Fruit fly (Drosophila melanogaster) whole organism, adult: Measurements from ENCODE around the gene CG17145.

Source experiments
- CG11617 ChIP-seq: fragments of 200-800 bp; sonication (Bioruptor generic); optimal IDR thresholded peaks from 2 replicates; lab custom pipeline; 2017; ENCODE audit warnings: mild to moderate bottlenecking, missing biosample characterization, missing genetic modification reagents, missing genetic modification characterization
- CG12768 ChIP-seq: fragments of 200-800 bp; sonication (Bioruptor generic); optimal IDR thresholded peaks from 2 replicates; lab custom pipeline; 2017; ENCODE audit warnings: missing biosample characterization, missing genetic modification characterization, mild to moderate bottlenecking, moderate library complexity, missing genetic modification reagents
- CG14711 ChIP-seq: fragments of 200-800 bp; sonication (Bioruptor generic); optimal IDR thresholded peaks from 2 replicates; lab custom pipeline; 2018; ENCODE audit warnings: missing biosample characterization, mild to moderate bottlenecking, missing genetic modification characterization, moderate library complexity
- CG1620 ChIP-seq: fragments of 200-800 bp; sonication (Bioruptor generic); optimal IDR thresholded peaks from 2 replicates; lab custom pipeline; 2016; ENCODE audit warnings: missing biosample characterization, missing genetic modification characterization
- CG33017 ChIP-seq: fragments of 200-800 bp; sonication (Bioruptor generic); optimal IDR thresholded peaks from 2 replicates; lab custom pipeline; 2018; ENCODE audit warnings: missing biosample characterization, mild to moderate bottlenecking, missing genetic modification characterization, moderate library complexity
- CG5204 ChIP-seq: fragments of 200-800 bp; sonication (Bioruptor generic); optimal IDR thresholded peaks from 2 replicates; lab custom pipeline; 2016; ENCODE audit warnings: missing biosample characterization, missing genetic modification characterization
- CG7045 ChIP-seq: fragments of 200-800 bp; sonication (Bioruptor generic); optimal IDR thresholded peaks from 2 replicates; lab custom pipeline; 2017; ENCODE audit warnings: missing biosample characterization, mild to moderate bottlenecking, missing genetic modification characterization
- CG7101 ChIP-seq: fragments of 200-800 bp; sonication (Bioruptor generic); optimal IDR thresholded peaks from 2 replicates; lab custom pipeline; 2018; ENCODE audit warnings: missing biosample characterization, mild to moderate bottlenecking, missing genetic modification characterization, moderate library complexity
- Clk ChIP-seq: fragments of 200-800 bp; sonication (Bioruptor generic); optimal IDR thresholded peaks from 2 replicates; lab custom pipeline; 2017; ENCODE audit warnings: missing biosample characterization, missing genetic modification characterization
- Crg-1 ChIP-seq: fragments of 200-800 bp; sonication (Bioruptor generic); optimal IDR thresholded peaks from 2 replicates; lab custom pipeline; 2016; ENCODE audit warnings: missing biosample characterization, missing genetic modification characterization
- Hr96 ChIP-seq: fragments of 200-800 bp; sonication (Bioruptor generic); optimal IDR thresholded peaks from 2 replicates; lab custom pipeline; 2016; ENCODE audit warnings: missing biosample characterization, missing genetic modification characterization
- Mnt ChIP-seq: fragments of 200-800 bp; sonication (Bioruptor generic); optimal IDR thresholded peaks from 2 replicates; lab custom pipeline; 2016; ENCODE audit warnings: missing biosample characterization, mild to moderate bottlenecking, missing genetic modification characterization
- bab1 ChIP-seq: fragments of 200-800 bp; sonication (Bioruptor generic); optimal IDR thresholded peaks from 3 replicates; lab custom pipeline; 2019; ENCODE audit warnings: missing biosample characterization, mild to moderate bottlenecking, missing genetic modification characterization, moderate library complexity
- cic ChIP-seq: fragments of 200-800 bp; sonication (Bioruptor generic); optimal IDR thresholded peaks from 2 replicates; lab custom pipeline; 2017; ENCODE audit warnings: missing biosample characterization, mild to moderate bottlenecking, missing genetic modification characterization, moderate library complexity
- cnc ChIP-seq, 2 experiments: fragments of >200 bp; optimal IDR thresholded peaks; 2 replicates each; lab custom pipeline; 2017
- kay ChIP-seq: fragments of 200-800 bp; sonication (Bioruptor generic); peaks from one replicate; lab custom pipeline; 2016; ENCODE audit warnings: missing biosample characterization, missing genetic modification characterization, borderline replicate concordance
- ovo ChIP-seq: fragments of 200-800 bp; sonication (Bioruptor generic); optimal IDR thresholded peaks from 2 replicates; lab custom pipeline; 2016; ENCODE audit warnings: missing biosample characterization, missing genetic modification characterization
- pad ChIP-seq: fragments of 200-800 bp; sonication (Bioruptor generic); optimal IDR thresholded peaks from 3 replicates; lab custom pipeline; 2017; ENCODE audit warnings: missing biosample characterization, missing genetic modification characterization, mild to moderate bottlenecking, moderate library complexity, missing genetic modification reagents
- tj ChIP-seq: fragments of 200-800 bp; sonication (Bioruptor generic); optimal IDR thresholded peaks from 3 replicates; lab custom pipeline; 2017; ENCODE audit warnings: missing biosample characterization, mild to moderate bottlenecking, missing genetic modification characterization, moderate library complexity
- toe ChIP-seq: fragments of 200-800 bp; sonication (Bioruptor generic); optimal IDR thresholded peaks from 2 replicates; lab custom pipeline; 2016; ENCODE audit warnings: missing biosample characterization, missing genetic modification characterization

Gene CG17145

dm6 chr3L:20212022-20212421 lies 9.6 kb upstream of the CG17145 start, which contains the start of gene CG7017:
Gene CG7017, minus strand, starts transcription at chr3L:20212122.
- TF ChIP-seq CG7101 (tag; lab: Kevin White, UChicago): no peak

dm6 chr3L:20220374-20220773 lies 1.2 kb upstream of the CG17145 start, which contains the start of gene CG6933:
Gene CG6933, minus strand, starts transcription at chr3L:20220420.
- TF ChIP-seq CG5204 (GFP tag; lab: Kevin White, UChicago): no peak
- TF ChIP-seq tj (GFP tag; lab: Kevin White, UChicago): no peak
- no peak for TF ChIP-seq ovo (GFP tag; lab: Kevin White, UChicago)

- TF ChIP-seq CG14711 (tag; lab: Kevin White, UChicago) (no peak), pad (GFP tag; lab: Kevin White, UChicago) (no peak), CG5204 (GFP tag; lab: Kevin White, UChicago) (no peak), Mnt (GFP tag; lab: Kevin White, UChicago) (no peak), bab1 (no peak), Hr96 (no peak), CG1620 (no peak), CG11617 (GFP tag; lab: Kevin White, UChicago) (no peak), kay (GFP tag; lab: Kevin White, UChicago) (no peak), CG7045 (GFP tag; lab: Kevin White, UChicago) (no peak), Crg-1 (GFP tag; lab: Kevin White, UChicago) (no peak), tj (GFP tag; lab: Kevin White, UChicago) (no peak)
These were observed 696 bp upstream of the CG17145 start for dm6 chr3L:20220918-20221317.

dm6 chr3L:20222617-20223016 lies 1.0 kb downstream of the CG17145 start:
- no peak for TF ChIP-seq CG7045 (GFP tag; lab: Kevin White, UChicago)
- TF ChIP-seq Hr96: no peak
- no peak for TF ChIP-seq tj (GFP tag; lab: Kevin White, UChicago)
- TF ChIP-seq CG5204 (GFP tag; lab: Kevin White, UChicago): no peak
- TF ChIP-seq CG33017: no peak
- no peak for TF ChIP-seq ovo (GFP tag; lab: Kevin White, UChicago)
- TF ChIP-seq CG11617 (GFP tag; lab: Kevin White, UChicago): no peak
- no peak for TF ChIP-seq kay (GFP tag; lab: Kevin White, UChicago)
- no peak for TF ChIP-seq CG12768 (GFP tag; lab: Kevin White, UChicago)
- TF ChIP-seq Mnt (GFP tag; lab: Kevin White, UChicago): no peak
- TF ChIP-seq Crg-1 (GFP tag; lab: Kevin White, UChicago): no peak
- TF ChIP-seq cnc (optimal IDR thresholded peaks at IDR 0.05; lab: Kevin White, UChicago): no peak
- no peak for TF ChIP-seq pad (GFP tag; lab: Kevin White, UChicago)

- TF ChIP-seq kay (GFP tag; lab: Kevin White, UChicago) (no peak), bab1 (no peak), CG11617 (GFP tag; lab: Kevin White, UChicago) (no peak), toe (GFP tag; lab: Kevin White, UChicago) (no peak)
These were observed 1.9 kb downstream of the CG17145 start, which contains the start of gene CG17147 for dm6 chr3L:20223398-20223951. Gene CG17147, plus strand, starts transcription at chr3L:20223932.

dm6 chr3L:20226153-20226552 lies 4.5 kb downstream of the CG17145 start:
- TF ChIP-seq CG11617 (GFP tag; lab: Kevin White, UChicago) (no peak), Crg-1 (GFP tag; lab: Kevin White, UChicago) (no peak), kay (GFP tag; lab: Kevin White, UChicago) (no peak), ovo (GFP tag; lab: Kevin White, UChicago) (no peak), CG5204 (GFP tag; lab: Kevin White, UChicago) (no peak), bab1 (peak; percentile 36)

- TF ChIP-seq Hr96 (no peak), CG1620 (no peak), Crg-1 (GFP tag; lab: Kevin White, UChicago) (no peak), CG12768 (GFP tag; lab: Kevin White, UChicago) (peak; percentile 49), CG11617 (GFP tag; lab: Kevin White, UChicago) (no peak), ovo (GFP tag; lab: Kevin White, UChicago) (peak; percentile 70), CG14711 (tag; lab: Kevin White, UChicago) (no peak), tj (GFP tag; lab: Kevin White, UChicago) (no peak), CG7045 (GFP tag; lab: Kevin White, UChicago) (no peak), bab1 (peak; percentile 33), kay (GFP tag; lab: Kevin White, UChicago) (no peak), Mnt (GFP tag; lab: Kevin White, UChicago) (peak; percentile 57), cic (GFP tag; lab: Kevin White, UChicago) (peak; percentile 85), CG33017 (peak; percentile 33), Clk (GFP tag; lab: Kevin White, UChicago) (no peak), toe (GFP tag; lab: Kevin White, UChicago) (peak; percentile 1), CG5204 (GFP tag; lab: Kevin White, UChicago) (no peak), cnc (optimal IDR thresholded peaks at IDR 0.05; lab: Kevin White, UChicago) (no peak), CG7101 (tag; lab: Kevin White, UChicago) (no peak), pad (GFP tag; lab: Kevin White, UChicago) (peak; percentile 46)
These were observed 8.7 kb downstream of the CG17145 start for dm6 chr3L:20230178-20230775.
